Fruit fly (Drosophila melanogaster) S2 (cell line): ENCODE measurements around the gene CG4820.

Experiments
- CG8478 ChIP-seq: fragments of >200 bp; optimal IDR thresholded peaks from 2 replicates; lab custom pipeline; 2018
- CTCF ChIP-seq, 2 experiments: fragments of >200 bp; optimal IDR thresholded peaks; 2 replicates each; lab custom pipeline; 2018

dm6 chr3R:11177579-11177978 is 38.8 kb upstream of the CG4820 start:
- TF ChIP-seq CG8478 (no peak), CTCF (optimal IDR thresholded peaks at IDR 0.05; lab: Kevin White, UChicago) (no peak)
